Fruit fly (Drosophila melanogaster): Measurements from ENCODE around the gene CG13280.

CG13280 gene

dm6 chr2L:16754074-16754473, 66.8 kb downstream of the CG13280 start, which contains the start of gene yellow-b (continued):
- no peak for TF ChIP-seq CG15011 (GFP tag; optimal IDR thresholded peaks at IDR 0.05)
- no peak for TF ChIP-seq CG17802 (tag; optimal IDR thresholded peaks at IDR 0.05)
- no peak for TF ChIP-seq Hr3 (GFP tag; optimal IDR thresholded peaks at IDR 0.05)
- TF ChIP-seq Awh (GFP tag; IDR thresholded peaks at IDR 0.05), result no peak
- TF ChIP-seq Lim3 (GFP tag; IDR thresholded peaks at IDR 0.05), result no peak
- peak; percentile 93 for TF ChIP-seq Blimp-1 (GFP tag; optimal IDR thresholded peaks at IDR 0.05)
- TF ChIP-seq slou (GFP tag; optimal IDR thresholded peaks at IDR 0.05), result no peak
- TF ChIP-seq Aef1 (GFP tag; IDR thresholded peaks at IDR 0.05), result no peak
- TF ChIP-seq NC2α (GFP tag; optimal IDR thresholded peaks at IDR 0.05), result no peak
- TF ChIP-seq CG5245 (GFP tag; optimal IDR thresholded peaks at IDR 0.05), result no peak
- no peak for TF ChIP-seq CG13296 (GFP tag; optimal IDR thresholded peaks at IDR 0.05)
- TF ChIP-seq gsb-n (tag; optimal IDR thresholded peaks at IDR 0.05), result no peak
- TF ChIP-seq CG34224 (GFP tag; IDR thresholded peaks at IDR 0.05; ENCODE audit: partially characterized antibody), result 0 out of 3 replicates have a peak, but pooled peaks have one; percentile 20
- TF ChIP-seq prd (optimal IDR thresholded peaks at IDR 0.05), result no peak
- TF ChIP-seq prd (GFP tag; IDR thresholded peaks at IDR 0.05), result no peak
- no peak for TF ChIP-seq inv (GFP tag; IDR thresholded peaks at IDR 0.05; ENCODE audit: partially characterized antibody)
- no peak for TF ChIP-seq fru (optimal IDR thresholded peaks at IDR 0.05)
- no peak for TF ChIP-seq schlank (tag; optimal IDR thresholded peaks at IDR 0.05)
- no peak for TF ChIP-seq CG15696 (tag; optimal IDR thresholded peaks at IDR 0.05)
- no peak for TF ChIP-seq NK7.1 (GFP tag; optimal IDR thresholded peaks at IDR 0.05)
- TF ChIP-seq CG13287 (GFP tag; IDR thresholded peaks at IDR 0.05; ENCODE audit: partially characterized antibody), result peak; percentile 29; the same call in 1 of the 2 replicates
- TF ChIP-seq sd (tag; optimal IDR thresholded peaks at IDR 0.05), result peak; percentile 98
- 0 out of 2 replicates have a peak, but pooled peaks have one; percentile 9 for TF ChIP-seq amos (GFP tag; IDR thresholded peaks at IDR 0.05; ENCODE audit: partially characterized antibody)
- peak; percentile 31; the same call in 1 of the 2 replicates for TF ChIP-seq sob (GFP tag; IDR thresholded peaks at IDR 0.05)
- no peak for TF ChIP-seq CG1024 (GFP tag; IDR thresholded peaks at IDR 0.05)
- no peak for TF ChIP-seq CG15601 (tag; optimal IDR thresholded peaks at IDR 0.05)
- TF ChIP-seq CG12769 (tag; optimal IDR thresholded peaks at IDR 0.05), result peak; percentile 72
- TF ChIP-seq CG3838 (GFP tag; optimal IDR thresholded peaks at IDR 0.05), result no peak

- no peak for TF ChIP-seq Lhr (GFP tag; optimal IDR thresholded peaks at IDR 0.05)
- 0 out of 3 replicates have a peak, but pooled peaks have one; percentile 58 for TF ChIP-seq CG2199 (GFP tag; IDR thresholded peaks at IDR 0.05)
- peak; percentile 61 for TF ChIP-seq sens (GFP tag)
These were observed 68.6 kb downstream of the CG13280 start for dm6 chr2L:16752340-16752739.

Data from whole organism, embryonic.